Fruit fly (Drosophila melanogaster) Kc167 (cell line): ENCODE measurements around the gene CG43645.

Experiments
- Myc ChIP-seq: fragments of >200 bp; optimal IDR thresholded peaks from 2 replicates; lab custom pipeline; 2017; ENCODE audit warnings: missing external identifiers
- Sin3A ChIP-seq: fragments of >200 bp; optimal IDR thresholded peaks from 2 replicates; lab custom pipeline; 2018; ENCODE audit warnings: missing external identifiers
- h ChIP-seq: fragments of >200 bp; optimal IDR thresholded peaks from 3 replicates; lab custom pipeline; 2018; ENCODE audit warnings: missing external identifiers
- insv ChIP-seq: fragments of >200 bp; optimal IDR thresholded peaks from 3 replicates; lab custom pipeline; 2018; ENCODE audit warnings: missing external identifiers
- psq ChIP-seq: fragments of >200 bp; optimal IDR thresholded peaks from 2 replicates; lab custom pipeline; 2017; ENCODE audit warnings: missing external identifiers
- ttk ChIP-seq: sonication (Bioruptor generic); optimal IDR thresholded peaks from 2 replicates; lab custom pipeline; 2017; ENCODE audit warnings: missing external identifiers

DNA sequence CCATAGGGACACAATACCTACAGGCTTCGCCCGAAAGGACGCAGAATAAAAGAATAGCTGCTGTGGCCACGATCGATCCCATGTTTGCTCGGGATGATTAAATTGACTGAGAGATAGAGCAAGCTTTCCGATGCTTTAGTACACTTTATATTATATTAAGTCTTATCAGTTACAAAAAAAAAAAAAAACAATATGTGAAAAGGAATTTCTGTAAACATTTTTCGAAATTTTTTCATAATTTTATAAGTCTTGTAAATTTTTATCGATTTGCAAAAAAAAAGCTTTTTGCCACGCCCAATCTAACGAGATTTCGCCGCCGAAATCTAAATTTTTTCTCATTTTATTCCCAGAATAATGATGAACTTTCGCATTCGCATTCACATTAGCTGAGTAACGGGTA is 27.6 kb upstream of the CG43645 start, which contains the start of gene CG18563:
- TF ChIP-seq psq (lab: Kevin White, UChicago) (no peak), h (lab: Kevin White, UChicago) (no peak), Sin3A (lab: Kevin White, UChicago) (no peak), ttk (lab: Kevin White, UChicago) (no peak), insv (no peak), Myc (no peak)
